Worm (Caenorhabditis elegans) whole organism, young adult: Measurements from ENCODE around the gene F20D12.12.

Experiments
- B0035.1 ChIP-seq: sonication (generic microtip); optimal IDR thresholded peaks from 2 replicates; lab custom pipeline; 2016; ENCODE audit warnings: missing genetic modification characterization, mild to moderate bottlenecking, missing compliant biosample characterization, missing genotype, missing genetic modification reagents
- B0336.3 ChIP-seq: fragments of 200-800 bp; sonication (Bioruptor generic); IDR thresholded peaks from 2 replicates; pipeline ENCODE4 v1.3.6; 2022; ENCODE audit warnings: missing genetic modification characterization, missing compliant biosample characterization
- F23B12.7 ChIP-seq: sonication (generic microtip); optimal IDR thresholded peaks from 2 replicates; lab custom pipeline; 2017; ENCODE audit warnings: missing genetic modification characterization, mild to moderate bottlenecking, missing compliant biosample characterization, antibody characterized with exemption, moderate library complexity; ENCODE audit not compliant: insufficient read depth
- F37B4.10 ChIP-seq: fragments of 200-800 bp; sonication (Bioruptor generic); IDR thresholded peaks from 2 replicates; pipeline ENCODE4 v1.3.6; 2022; ENCODE audit warnings: missing genetic modification characterization, missing compliant biosample characterization
- K11D2.4 ChIP-seq: fragments of 200-800 bp; sonication (Bioruptor generic); IDR thresholded peaks from 2 replicates; pipeline ENCODE4 v1.3.6; 2022; ENCODE audit warnings: missing genetic modification reagents, missing genetic modification characterization, missing compliant biosample characterization
- Y56A3A.18 ChIP-seq: fragments of 200-800 bp; sonication (Bioruptor generic); IDR thresholded peaks from 2 replicates; pipeline ENCODE4 v1.3.6; 2022; ENCODE audit warnings: missing genetic modification reagents, missing genetic modification characterization, missing compliant biosample characterization
- Y95B8A.8 ChIP-seq: fragments of 200-800 bp; sonication (Bioruptor generic); IDR thresholded peaks from 2 replicates; pipeline ENCODE4 v1.3.6; 2022; ENCODE audit warnings: missing genetic modification reagents, missing genetic modification characterization, missing compliant biosample characterization
- atf-7 ChIP-seq: sonication (generic microtip); optimal IDR thresholded peaks from 2 replicates; lab custom pipeline; 2017; ENCODE audit warnings: mild to moderate bottlenecking, missing genetic modification characterization, missing compliant biosample characterization
- attf-3 ChIP-seq: fragments of 200-800 bp; sonication (Bioruptor generic); conservative IDR thresholded peaks from 2 replicates; pipeline ENCODE4 v1.3.6; 2022; ENCODE audit warnings: missing genetic modification reagents, missing genetic modification characterization, missing compliant biosample characterization
- attf-5 ChIP-seq: fragments of 200-800 bp; sonication (Bioruptor generic); optimal IDR thresholded peaks from 2 replicates; lab custom pipeline; 2018; ENCODE audit warnings: mild to moderate bottlenecking, missing genetic modification characterization, missing compliant biosample characterization
- attf-6 ChIP-seq: fragments of 200-800 bp; sonication (Bioruptor generic); IDR thresholded peaks from 2 replicates; pipeline ENCODE4 v1.3.6; 2022; ENCODE audit warnings: missing genetic modification reagents, missing genetic modification characterization, missing compliant biosample characterization
- ccch-3 ChIP-seq: fragments of 200-800 bp; sonication (Bioruptor generic); optimal IDR thresholded peaks from 2 replicates; lab custom pipeline; 2018; ENCODE audit warnings: mild to moderate bottlenecking, missing genetic modification characterization, missing compliant biosample characterization
- cebp-2 ChIP-seq: fragments of 200-800 bp; sonication (Bioruptor generic); IDR thresholded peaks from 2 replicates; pipeline ENCODE4 v1.3.6; 2022; ENCODE audit warnings: missing genetic modification characterization, missing compliant biosample characterization
- chd-7 ChIP-seq: sonication (generic microtip); optimal IDR thresholded peaks from 2 replicates; lab custom pipeline; 2016; ENCODE audit warnings: mild to moderate bottlenecking, missing genetic modification characterization, moderate library complexity, missing compliant biosample characterization
- dox-1 ChIP-seq: fragments of 200-800 bp; sonication (Bioruptor generic); IDR thresholded peaks from 2 replicates; pipeline ENCODE4 v1.3.6; 2022; ENCODE audit warnings: missing genetic modification reagents, missing genetic modification characterization, missing compliant biosample characterization
- dpff-1 ChIP-seq: sonication (generic microtip); optimal IDR thresholded peaks from 2 replicates; lab custom pipeline; 2017; ENCODE audit warnings: mild to moderate bottlenecking, missing genetic modification characterization, missing compliant biosample characterization
- ets-4 ChIP-seq: fragments of 200-800 bp; sonication (Bioruptor generic); optimal IDR thresholded peaks from 2 replicates; lab custom pipeline; 2018; ENCODE audit warnings: mild to moderate bottlenecking, missing genetic modification characterization, missing compliant biosample characterization
- hsf-1 ChIP-seq: fragments of 200-800 bp; sonication (Bioruptor generic); IDR thresholded peaks from 2 replicates; pipeline ENCODE4 v1.3.6; 2022; ENCODE audit warnings: missing genetic modification reagents, missing genetic modification characterization, missing compliant biosample characterization
- lin-35 ChIP-seq, 3 experiments: fragments of 150-350 bp in 2 of 3; sonication (generic microtip) in 1 of 3; optimal IDR thresholded peaks; 2 replicates each; lab custom pipeline; 2014 to 2018; ENCODE audit warnings: missing biosample characterization in 3 of 3, missing genetic modification characterization in 3 of 3, missing genetic modification reagents in 3 of 3
- lin-54 ChIP-seq: fragments of 200-800 bp; sonication (Bioruptor generic); optimal IDR thresholded peaks from 2 replicates; lab custom pipeline; 2018; ENCODE audit warnings: mild to moderate bottlenecking, missing genetic modification characterization, missing compliant biosample characterization
- madf-8 ChIP-seq: fragments of 200-800 bp; sonication (Bioruptor generic); conservative IDR thresholded peaks from 2 replicates; pipeline ENCODE4 v1.3.6; 2022; ENCODE audit warnings: missing genetic modification reagents, missing genetic modification characterization, missing compliant biosample characterization
- nfya-1 ChIP-seq: sonication (generic microtip); optimal IDR thresholded peaks from 2 replicates; lab custom pipeline; 2017; ENCODE audit warnings: antibody characterized with exemption, missing compliant biosample characterization, missing genetic modification characterization, borderline replicate concordance; ENCODE audit not compliant: insufficient read depth
- nhr-80 ChIP-seq: sonication (generic microtip); optimal IDR thresholded peaks from 2 replicates; lab custom pipeline; 2016; ENCODE audit warnings: missing genetic modification characterization, missing compliant biosample characterization
- pbrm-1 ChIP-seq: fragments of 200-800 bp; sonication (Bioruptor generic); IDR thresholded peaks from 2 replicates; pipeline ENCODE4 v1.3.6; 2022; ENCODE audit warnings: missing genetic modification reagents, missing genetic modification characterization, missing compliant biosample characterization
- repo-1 ChIP-seq: sonication (generic microtip); optimal IDR thresholded peaks from 2 replicates; lab custom pipeline; 2017; ENCODE audit warnings: mild to moderate bottlenecking, missing genetic modification characterization, missing compliant biosample characterization
- rpc-1 ChIP-seq, 2 experiments: fragments of 150-350 bp in 1 of 2; sonication (generic microtip) in 1 of 2; optimal IDR thresholded peaks; 2 replicates each; lab custom pipeline; 2014 to 2018; ENCODE audit warnings: missing biosample characterization in 1 of 2, missing genetic modification characterization in 1 of 2, missing genetic modification reagents in 1 of 2, missing genotype in 1 of 2
- sdz-38 ChIP-seq: sonication (generic microtip); optimal IDR thresholded peaks from 2 replicates; lab custom pipeline; 2016; ENCODE audit warnings: missing genotype, missing genetic modification characterization, missing compliant biosample characterization
- snpc-4 ChIP-seq, 5 experiments: fragments of 150-350 bp in 1 of 5; sonication (generic microtip) in 4 of 5; optimal IDR thresholded peaks; 2 replicates each; lab custom pipeline; 2014 to 2018; ENCODE audit warnings: missing genetic modification characterization in 5 of 5, missing biosample characterization in 3 of 5, antibody characterized with exemption in 2 of 5, mild to moderate bottlenecking in 2 of 5, missing compliant biosample characterization in 2 of 5, missing genotype in 2 of 5, moderate library complexity in 2 of 5, missing genetic modification reagents in 1 of 5
- sptf-2 ChIP-seq: fragments of 200-800 bp; sonication (Bioruptor generic); optimal IDR thresholded peaks from 2 replicates; lab custom pipeline; 2018; ENCODE audit warnings: mild to moderate bottlenecking, missing genetic modification characterization, missing compliant biosample characterization
- tbp1 ChIP-seq: fragments of 200-800 bp; sonication (Bioruptor generic); optimal IDR thresholded peaks from 2 replicates; lab custom pipeline; 2018; ENCODE audit warnings: mild to moderate bottlenecking, missing genetic modification characterization, missing compliant biosample characterization
- tbx-9 ChIP-seq: sonication (generic microtip); optimal IDR thresholded peaks from 2 replicates; lab custom pipeline; 2016; ENCODE audit warnings: borderline replicate concordance, missing genetic modification characterization, inconsistent platforms, missing compliant biosample characterization
- tlf-1 ChIP-seq: fragments of 200-800 bp; sonication (Bioruptor generic); optimal IDR thresholded peaks from 2 replicates; lab custom pipeline; 2018; ENCODE audit warnings: mild to moderate bottlenecking, missing genetic modification characterization, missing compliant biosample characterization
- xnd-1 ChIP-seq: sonication (generic microtip); optimal IDR thresholded peaks from 2 replicates; lab custom pipeline; 2016; ENCODE audit warnings: missing genotype, missing genetic modification reagents, missing genetic modification characterization, missing compliant biosample characterization
- zfh-2 ChIP-seq: fragments of 200-800 bp; sonication (Bioruptor generic); conservative IDR thresholded peaks from 2 replicates; pipeline ENCODE4 v1.3.6; 2022; ENCODE audit warnings: missing genetic modification reagents, missing genetic modification characterization, missing compliant biosample characterization

F20D12.12 gene

DNA sequence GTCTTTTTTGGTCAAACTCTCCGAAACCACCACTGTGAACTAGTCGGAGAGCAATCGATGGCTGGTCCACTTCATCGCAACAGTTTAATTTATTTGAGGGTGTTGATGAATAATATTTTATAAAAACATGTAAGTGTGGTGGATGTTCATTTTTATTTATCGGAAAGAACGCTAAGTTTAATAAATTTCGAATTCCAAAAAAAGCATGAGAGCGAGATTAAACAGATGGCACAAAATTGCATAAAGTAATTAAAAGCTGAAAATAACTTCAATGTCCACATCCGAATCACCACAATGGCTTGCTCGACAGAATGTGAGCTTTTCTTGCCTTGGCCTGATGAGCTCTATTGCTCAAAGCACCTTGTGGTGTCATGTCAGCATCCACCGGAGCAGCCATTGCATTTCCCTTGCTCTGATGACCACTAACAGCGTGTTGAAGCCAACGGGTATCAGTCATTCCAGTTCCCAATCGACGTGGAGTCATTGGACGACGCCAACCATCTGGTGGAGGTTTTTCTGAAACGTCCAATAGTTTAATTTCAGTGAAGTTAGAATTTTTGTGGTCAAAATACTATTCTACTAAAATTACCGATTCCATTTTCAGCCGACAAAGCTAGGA lies 36.6 kb downstream of the F20D12.12 start (continued):
- peak; percentile 60; the same call in 1 of the 2 replicates for TF ChIP-seq attf-6
- no peak for TF ChIP-seq F23B12.7 (tag; lab: Kevin White, UChicago)
- TF ChIP-seq Y95B8A.8, result 0 out of 2 replicates have a peak, but pooled peaks have one; percentile 46
- peak; percentile 16; the same call in 1 of the 2 replicates for TF ChIP-seq pbrm-1
- TF ChIP-seq cebp-2 (GFP tag; lab: Robert Waterston, UW), result 0 out of 2 replicates have a peak, but pooled peaks have one; percentile 6
- no peak for TF ChIP-seq ccch-3
- peak; percentile 49 for TF ChIP-seq tlf-1 (GFP tag; lab: Kevin White, UChicago)
- TF ChIP-seq lin-54 (GFP tag; lab: Kevin White, UChicago), result peak; percentile 24
- peak; percentile 91 for TF ChIP-seq B0336.3 (GFP tag; lab: Robert Waterston, UW)
- TF ChIP-seq xnd-1 (tag; lab: Kevin White, UChicago), result peak; percentile 16
- no peak for TF ChIP-seq snpc-4 (GFP tag; optimal IDR thresholded peaks at IDR 0.05; lab: Kevin White, UChicago)
- peak in 1 of 4 experiments; percentile 35 for TF ChIP-seq snpc-4 (tag; optimal IDR thresholded peaks at IDR 0.05; lab: Kevin White, UChicago)
- TF ChIP-seq dox-1 (GFP tag; lab: Robert Waterston, UW), result peak; percentile 30; the same call in 1 of the 2 replicates
- TF ChIP-seq attf-5 (GFP tag; lab: Kevin White, UChicago), result peak; percentile 5
- no peak for TF ChIP-seq madf-8 (GFP tag; lab: Robert Waterston, UW)
- TF ChIP-seq tbp1 (GFP tag; lab: Kevin White, UChicago), result no peak
- peak; percentile 7 for TF ChIP-seq atf-7
- no peak for TF ChIP-seq K11D2.4
- TF ChIP-seq hsf-1 (GFP tag; lab: Robert Waterston, UW), result peak; percentile 9
- TF ChIP-seq B0035.1 (tag; lab: Kevin White, UChicago), result peak; percentile 28
- TF ChIP-seq lin-35 (GFP tag; optimal IDR thresholded peaks at IDR 0.05; lab: Kevin White, UChicago), result peak in 1 of 3 experiments; percentile 9
- peak; percentile 73 for TF ChIP-seq repo-1 (tag; lab: Kevin White, UChicago)
- TF ChIP-seq tbx-9 (tag; lab: Kevin White, UChicago), result no peak
- TF ChIP-seq dpff-1 (tag; lab: Kevin White, UChicago), result peak; percentile 7
- no peak for TF ChIP-seq rpc-1 (optimal IDR thresholded peaks at IDR 0.05; lab: Kevin White, UChicago)
- no peak for TF ChIP-seq rpc-1 (tag; optimal IDR thresholded peaks at IDR 0.05; lab: Kevin White, UChicago)

DNA sequence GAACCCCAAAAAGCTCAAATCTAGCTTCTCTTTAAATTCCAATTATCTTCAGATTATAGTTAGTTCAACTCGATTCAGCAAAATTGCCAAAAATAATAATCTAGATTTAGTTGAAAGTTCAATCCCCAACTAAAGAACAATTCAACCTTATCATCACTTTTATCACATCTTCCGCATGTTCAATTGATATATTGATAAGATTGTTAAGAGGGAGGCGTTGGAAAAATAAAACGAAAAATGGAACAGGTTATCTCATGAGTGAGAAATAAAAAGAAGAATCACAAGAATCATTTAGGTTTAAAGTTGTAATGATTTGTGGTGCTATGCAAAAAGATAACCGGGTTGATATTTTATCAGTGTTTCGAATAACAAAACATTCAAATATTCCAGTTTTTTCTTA lies 38.5 kb downstream of the F20D12.12 start:
- TF ChIP-seq nfya-1 (tag; lab: Kevin White, UChicago), result no peak
- no peak for TF ChIP-seq chd-7
- no peak for TF ChIP-seq sptf-2
- TF ChIP-seq ets-4 (GFP tag; lab: Kevin White, UChicago), result no peak
- no peak for TF ChIP-seq K11D2.4
- TF ChIP-seq attf-3 (GFP tag; lab: Robert Waterston, UW), result no peak

DNA sequence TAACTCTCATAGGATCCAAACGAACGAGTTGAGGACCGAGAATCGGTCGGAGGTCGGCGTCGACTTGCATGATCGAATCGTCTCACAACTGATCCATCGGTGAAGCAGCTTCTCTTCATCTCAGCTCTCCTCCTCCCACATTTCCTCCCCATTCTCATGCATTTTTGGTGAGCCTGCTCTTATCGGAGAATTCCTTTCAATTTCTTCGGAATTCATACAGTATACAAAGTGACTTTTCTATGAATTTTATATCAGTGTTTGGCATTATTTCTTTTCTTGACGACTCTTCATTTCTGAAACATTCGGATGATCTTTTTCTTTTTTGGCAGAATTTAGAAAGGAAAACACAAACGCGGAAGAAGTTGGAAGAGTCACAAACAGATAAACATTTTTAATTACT lies 39.8 kb downstream of the F20D12.12 start, which contains the start of gene mec-17:
TSS of gene mec-17 (minus strand) at position 101 of the 400 bp plus-strand sequence.
- TF ChIP-seq zfh-2 (GFP tag; lab: Robert Waterston, UW), result no peak
- TF ChIP-seq ccch-3, result no peak
- no peak for TF ChIP-seq F37B4.10 (GFP tag; lab: Robert Waterston, UW)

ce11 chrIV:7988385-7988784 lies 41.1 kb downstream of the F20D12.12 start, which contains the start of gene col-115:
Gene col-115, plus strand, starts transcription at chrIV:7988685.
- TF ChIP-seq nhr-80, result no peak
- TF ChIP-seq Y56A3A.18, result no peak
- TF ChIP-seq B0035.1 (tag; lab: Kevin White, UChicago), result no peak
- no peak for TF ChIP-seq attf-3 (GFP tag; lab: Robert Waterston, UW)
- no peak for TF ChIP-seq sdz-38 (tag; lab: Kevin White, UChicago)
- no peak for TF ChIP-seq lin-54 (GFP tag; lab: Kevin White, UChicago)
- no peak for TF ChIP-seq attf-6
